Worm (Caenorhabditis elegans): Measurements from ENCODE around the gene phlp-2.

DNA sequence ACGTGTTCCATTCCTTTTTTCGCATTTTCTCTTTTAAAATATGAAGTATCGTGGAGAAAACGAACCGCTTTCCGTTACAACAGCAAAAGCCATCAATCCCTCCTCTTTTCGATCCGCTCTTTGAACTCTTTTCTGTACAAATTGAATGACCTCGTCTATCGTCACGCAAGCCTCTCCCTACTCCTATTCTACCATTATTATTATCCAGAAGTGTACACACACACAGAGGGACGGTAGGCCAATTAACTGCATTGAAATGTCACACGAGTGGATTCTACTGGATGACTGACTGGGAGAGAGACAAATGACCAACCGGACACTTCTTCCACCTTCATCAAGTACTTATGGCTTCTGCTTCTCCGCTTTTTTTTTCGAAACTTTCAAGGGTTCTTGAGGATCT is 1.1 kb upstream of the phlp-2 start:
- TF ChIP-seq nhr-84 (tag; optimal IDR thresholded peaks at IDR 0.05) (no peak), nhr-76 (tag; optimal IDR thresholded peaks at IDR 0.05) (no peak), elt-3 (tag; optimal IDR thresholded peaks at IDR 0.05) (no peak), snpc-4 (tag; optimal IDR thresholded peaks at IDR 0.05) (no peak), mep-1 (tag; optimal IDR thresholded peaks at IDR 0.05) (no peak), ceh-82 (tag; optimal IDR thresholded peaks at IDR 0.05) (no peak), nhr-12 (tag; optimal IDR thresholded peaks at IDR 0.05) (no peak), sox-4 (tag; optimal IDR thresholded peaks at IDR 0.05) (no peak), lin-13 (GFP tag; optimal IDR thresholded peaks at IDR 0.05) (no peak), ztf-11 (tag; optimal IDR thresholded peaks at IDR 0.05) (no peak), nhr-237 (tag; optimal IDR thresholded peaks at IDR 0.05) (no peak), ztf-4 (tag; optimal IDR thresholded peaks at IDR 0.05) (no peak)
